Fruit fly (Drosophila melanogaster) Kc167 (cell line): ENCODE data around the gene CG10005.

ENCODE experiments used
- Myc ChIP-seq: fragments of >200 bp; optimal IDR thresholded peaks from 2 replicates; lab custom pipeline; 2017; ENCODE audit warnings: missing external identifiers
- Sin3A ChIP-seq: fragments of >200 bp; optimal IDR thresholded peaks from 2 replicates; lab custom pipeline; 2018; ENCODE audit warnings: missing external identifiers
- h ChIP-seq: fragments of >200 bp; optimal IDR thresholded peaks from 3 replicates; lab custom pipeline; 2018; ENCODE audit warnings: missing external identifiers
- insv ChIP-seq: fragments of >200 bp; optimal IDR thresholded peaks from 3 replicates; lab custom pipeline; 2018; ENCODE audit warnings: missing external identifiers
- psq ChIP-seq: fragments of >200 bp; optimal IDR thresholded peaks from 2 replicates; lab custom pipeline; 2017; ENCODE audit warnings: missing external identifiers
- ttk ChIP-seq: sonication (Bioruptor generic); optimal IDR thresholded peaks from 2 replicates; lab custom pipeline; 2017; ENCODE audit warnings: missing external identifiers

Gene CG10005

dm6 chr3R:11989206-11989605 lies 12.2 kb upstream of the CG10005 start:
- no peak for TF ChIP-seq ttk (lab: Kevin White, UChicago)
- no peak for TF ChIP-seq h (lab: Kevin White, UChicago)
- TF ChIP-seq insv (lab: Kevin White, UChicago): no peak
- no peak for TF ChIP-seq psq (lab: Kevin White, UChicago)
- TF ChIP-seq Sin3A (lab: Kevin White, UChicago): no peak
- TF ChIP-seq Myc (lab: Kevin White, UChicago): no peak

dm6 chr3R:11984862-11985261 lies 7.9 kb upstream of the CG10005 start:
- no peak for TF ChIP-seq psq (lab: Kevin White, UChicago)

- no peak for TF ChIP-seq h (lab: Kevin White, UChicago)
- no peak for TF ChIP-seq insv (lab: Kevin White, UChicago)
- TF ChIP-seq ttk (lab: Kevin White, UChicago): no peak
- TF ChIP-seq Myc (lab: Kevin White, UChicago): no peak
- no peak for TF ChIP-seq psq (lab: Kevin White, UChicago)
Observed at dm6 chr3R:11984441-11984840, 7.4 kb upstream of the CG10005 start, which contains the start of gene CG3397. TSS of gene CG3397 (minus strand) at chr3R:11984541.

- TF ChIP-seq h (lab: Kevin White, UChicago) (no peak), ttk (lab: Kevin White, UChicago) (no peak), Myc (lab: Kevin White, UChicago) (no peak)
Observed at dm6 chr3R:11982547-11982946, 5.5 kb upstream of the CG10005 start.

dm6 chr3R:11981962-11982361 lies 5.0 kb upstream of the CG10005 start, which contains the start of gene CG12224:
TSS of gene CG12224 (minus strand) at chr3R:11982062.
- no peak for TF ChIP-seq Sin3A (lab: Kevin White, UChicago)
- no peak for TF ChIP-seq insv (lab: Kevin White, UChicago)
- no peak for TF ChIP-seq h (lab: Kevin White, UChicago)

- TF ChIP-seq Myc (lab: Kevin White, UChicago) (no peak), Sin3A (lab: Kevin White, UChicago) (no peak), h (lab: Kevin White, UChicago) (no peak), psq (lab: Kevin White, UChicago) (no peak)
Observed at dm6 chr3R:11979879-11980571, 3.0 kb upstream of the CG10005 start, which contains the start of gene CG18547. TSS of gene CG18547 (minus strand) at chr3R:11980390.

dm6 chr3R:11978278-11978677 lies 1.3 kb upstream of the CG10005 start:
- TF ChIP-seq h (lab: Kevin White, UChicago) (no peak), psq (lab: Kevin White, UChicago) (no peak), Myc (lab: Kevin White, UChicago) (no peak), Sin3A (lab: Kevin White, UChicago) (no peak), ttk (lab: Kevin White, UChicago) (no peak), insv (lab: Kevin White, UChicago) (no peak)

- TF ChIP-seq psq (lab: Kevin White, UChicago) (no peak), Myc (lab: Kevin White, UChicago) (no peak)
Observed at dm6 chr3R:11977336-11977678, 310 bp upstream of the CG10005 start.

- TF ChIP-seq psq (lab: Kevin White, UChicago) (no peak), ttk (lab: Kevin White, UChicago) (no peak), Sin3A (lab: Kevin White, UChicago) (no peak), insv (lab: Kevin White, UChicago) (no peak), Myc (lab: Kevin White, UChicago) (no peak), h (lab: Kevin White, UChicago) (no peak)
Observed at dm6 chr3R:11974631-11975030, 2.4 kb downstream of the CG10005 start, which contains the start of gene Tango9. TSS of gene Tango9 (minus strand) at chr3R:11974910.

- TF ChIP-seq h (lab: Kevin White, UChicago) (no peak), Sin3A (lab: Kevin White, UChicago) (no peak), Myc (lab: Kevin White, UChicago) (no peak), ttk (lab: Kevin White, UChicago) (no peak)
Observed at dm6 chr3R:11973826-11974225, 3.2 kb downstream of the CG10005 start.

- TF ChIP-seq Myc (lab: Kevin White, UChicago) (no peak), ttk (lab: Kevin White, UChicago) (no peak), insv (lab: Kevin White, UChicago) (no peak), h (lab: Kevin White, UChicago) (no peak), psq (lab: Kevin White, UChicago) (no peak), Sin3A (lab: Kevin White, UChicago) (no peak)
Observed at dm6 chr3R:11971394-11971793, 5.6 kb downstream of the CG10005 start, which contains the start of gene GC2. TSS of gene GC2 (plus strand) at chr3R:11971694.

dm6 chr3R:11969217-11969616 lies 7.8 kb downstream of the CG10005 start:
- TF ChIP-seq Sin3A (lab: Kevin White, UChicago) (no peak), Myc (lab: Kevin White, UChicago) (no peak), psq (lab: Kevin White, UChicago) (no peak), insv (lab: Kevin White, UChicago) (no peak), ttk (lab: Kevin White, UChicago) (no peak), h (lab: Kevin White, UChicago) (no peak)
